Worm (Caenorhabditis elegans) whole organism, L4/young adult: ENCODE results near the gene clec-3.

Source experiments
- W03F9.2 ChIP-seq: fragments of 150-350 bp; optimal IDR thresholded peaks from 2 replicates; lab custom pipeline; 2014; ENCODE audit warnings: missing biosample characterization, missing genetic modification characterization
- dao-5 ChIP-seq: sonication (generic microtip); optimal IDR thresholded peaks from 2 replicates; lab custom pipeline; 2016; ENCODE audit warnings: missing genotype, missing genetic modification characterization, moderate library complexity, missing compliant biosample characterization
- him-1 ChIP-seq: sonication (generic microtip); optimal IDR thresholded peaks from 2 replicates; lab custom pipeline; 2016; ENCODE audit warnings: missing genotype, missing genetic modification reagents, missing genetic modification characterization, missing compliant biosample characterization

DNA sequence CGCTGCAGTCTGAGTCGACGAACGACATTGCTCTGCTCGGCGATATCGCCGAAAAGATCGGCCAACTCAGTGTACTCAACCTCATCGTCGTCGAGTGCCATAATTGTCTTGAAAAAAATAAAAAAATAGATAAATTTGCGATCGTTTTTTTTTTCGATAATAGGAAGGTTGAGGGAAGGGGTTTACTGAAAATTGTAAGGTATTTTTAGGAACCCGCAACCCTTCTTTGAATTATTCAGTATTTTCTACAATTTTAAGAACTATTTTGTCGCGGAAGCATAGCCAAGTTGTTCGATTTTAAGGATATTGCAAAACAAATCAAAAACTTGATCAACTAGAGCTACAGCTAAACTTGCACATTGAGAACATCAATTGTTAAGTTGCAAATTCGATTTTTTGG lies 7.6 kb downstream of the clec-3 start, which contains the start of gene C41H7.9:
- no peak for TF ChIP-seq W03F9.2 (tag; lab: Kevin White, UChicago)
- no peak for TF ChIP-seq him-1 (tag; lab: Kevin White, UChicago)
- TF ChIP-seq dao-5 (tag; lab: Kevin White, UChicago) = no peak
